Fruit fly (Drosophila melanogaster) whole organism, adult: Measurements from ENCODE around the gene Cdc14.

ENCODE experiments used
- CG11617 ChIP-seq: fragments of 200-800 bp; sonication (Bioruptor generic); optimal IDR thresholded peaks from 2 replicates; lab custom pipeline; 2017; ENCODE audit warnings: mild to moderate bottlenecking, missing biosample characterization, missing genetic modification reagents, missing genetic modification characterization
- CG12768 ChIP-seq: fragments of 200-800 bp; sonication (Bioruptor generic); optimal IDR thresholded peaks from 2 replicates; lab custom pipeline; 2017; ENCODE audit warnings: missing biosample characterization, missing genetic modification characterization, mild to moderate bottlenecking, moderate library complexity, missing genetic modification reagents
- CG14711 ChIP-seq: fragments of 200-800 bp; sonication (Bioruptor generic); optimal IDR thresholded peaks from 2 replicates; lab custom pipeline; 2018; ENCODE audit warnings: missing biosample characterization, mild to moderate bottlenecking, missing genetic modification characterization, moderate library complexity
- CG1620 ChIP-seq: fragments of 200-800 bp; sonication (Bioruptor generic); optimal IDR thresholded peaks from 2 replicates; lab custom pipeline; 2016; ENCODE audit warnings: missing biosample characterization, missing genetic modification characterization
- CG33017 ChIP-seq: fragments of 200-800 bp; sonication (Bioruptor generic); optimal IDR thresholded peaks from 2 replicates; lab custom pipeline; 2018; ENCODE audit warnings: missing biosample characterization, mild to moderate bottlenecking, missing genetic modification characterization, moderate library complexity
- CG5204 ChIP-seq: fragments of 200-800 bp; sonication (Bioruptor generic); optimal IDR thresholded peaks from 2 replicates; lab custom pipeline; 2016; ENCODE audit warnings: missing biosample characterization, missing genetic modification characterization
- CG7045 ChIP-seq: fragments of 200-800 bp; sonication (Bioruptor generic); optimal IDR thresholded peaks from 2 replicates; lab custom pipeline; 2017; ENCODE audit warnings: missing biosample characterization, mild to moderate bottlenecking, missing genetic modification characterization
- CG7101 ChIP-seq: fragments of 200-800 bp; sonication (Bioruptor generic); optimal IDR thresholded peaks from 2 replicates; lab custom pipeline; 2018; ENCODE audit warnings: missing biosample characterization, mild to moderate bottlenecking, missing genetic modification characterization, moderate library complexity
- Clk ChIP-seq: fragments of 200-800 bp; sonication (Bioruptor generic); optimal IDR thresholded peaks from 2 replicates; lab custom pipeline; 2017; ENCODE audit warnings: missing biosample characterization, missing genetic modification characterization
- Crg-1 ChIP-seq: fragments of 200-800 bp; sonication (Bioruptor generic); optimal IDR thresholded peaks from 2 replicates; lab custom pipeline; 2016; ENCODE audit warnings: missing biosample characterization, missing genetic modification characterization
- Hr96 ChIP-seq: fragments of 200-800 bp; sonication (Bioruptor generic); optimal IDR thresholded peaks from 2 replicates; lab custom pipeline; 2016; ENCODE audit warnings: missing biosample characterization, missing genetic modification characterization
- Mnt ChIP-seq: fragments of 200-800 bp; sonication (Bioruptor generic); optimal IDR thresholded peaks from 2 replicates; lab custom pipeline; 2016; ENCODE audit warnings: missing biosample characterization, mild to moderate bottlenecking, missing genetic modification characterization
- bab1 ChIP-seq: fragments of 200-800 bp; sonication (Bioruptor generic); optimal IDR thresholded peaks from 3 replicates; lab custom pipeline; 2019; ENCODE audit warnings: missing biosample characterization, mild to moderate bottlenecking, missing genetic modification characterization, moderate library complexity
- cic ChIP-seq: fragments of 200-800 bp; sonication (Bioruptor generic); optimal IDR thresholded peaks from 2 replicates; lab custom pipeline; 2017; ENCODE audit warnings: missing biosample characterization, mild to moderate bottlenecking, missing genetic modification characterization, moderate library complexity
- cnc ChIP-seq, 2 experiments: fragments of >200 bp; optimal IDR thresholded peaks; 2 replicates each; lab custom pipeline; 2017
- kay ChIP-seq: fragments of 200-800 bp; sonication (Bioruptor generic); peaks from one replicate; lab custom pipeline; 2016; ENCODE audit warnings: missing biosample characterization, missing genetic modification characterization, borderline replicate concordance
- ovo ChIP-seq: fragments of 200-800 bp; sonication (Bioruptor generic); optimal IDR thresholded peaks from 2 replicates; lab custom pipeline; 2016; ENCODE audit warnings: missing biosample characterization, missing genetic modification characterization
- pad ChIP-seq: fragments of 200-800 bp; sonication (Bioruptor generic); optimal IDR thresholded peaks from 3 replicates; lab custom pipeline; 2017; ENCODE audit warnings: missing biosample characterization, missing genetic modification characterization, mild to moderate bottlenecking, moderate library complexity, missing genetic modification reagents
- tj ChIP-seq: fragments of 200-800 bp; sonication (Bioruptor generic); optimal IDR thresholded peaks from 3 replicates; lab custom pipeline; 2017; ENCODE audit warnings: missing biosample characterization, mild to moderate bottlenecking, missing genetic modification characterization, moderate library complexity
- toe ChIP-seq: fragments of 200-800 bp; sonication (Bioruptor generic); optimal IDR thresholded peaks from 2 replicates; lab custom pipeline; 2016; ENCODE audit warnings: missing biosample characterization, missing genetic modification characterization

Gene Cdc14

dm6 chr2L:7795859-7796258, 14.6 kb downstream of the Cdc14 start, which contains the start of gene LKRSDH:
Gene LKRSDH, minus strand, starts transcription at chr2L:7795959.
- TF ChIP-seq cic (peak; percentile 21), tj (GFP tag; lab: Kevin White, UChicago) (no peak)

dm6 chr2L:7794689-7795475, 15.6 kb downstream of the Cdc14 start:
- TF ChIP-seq Crg-1 (GFP tag; lab: Kevin White, UChicago) (no peak), cic (peak; percentile 89), Mnt (GFP tag; lab: Kevin White, UChicago) (peak; percentile 47), kay (GFP tag; lab: Kevin White, UChicago) (peak; percentile 80), CG7101 (no peak)

DNA sequence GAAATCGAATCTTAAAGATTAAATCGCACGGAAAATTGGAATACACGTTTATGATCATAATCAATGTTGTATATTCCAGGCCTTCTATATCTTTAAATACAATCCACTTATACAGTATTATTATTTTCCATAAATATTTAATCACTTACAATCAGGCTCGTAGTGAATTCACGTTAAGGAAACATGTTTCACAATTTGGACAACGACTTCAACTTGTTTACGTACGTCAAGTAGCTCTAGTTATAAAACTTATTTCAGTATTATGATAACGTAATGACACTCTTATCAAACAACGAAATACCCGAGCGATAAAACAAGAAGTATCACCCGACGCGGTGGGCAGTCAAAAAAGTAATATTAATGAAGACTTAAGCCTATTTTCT, 19.2 kb downstream of the Cdc14 start:
- TF ChIP-seq CG7101 (no peak), ovo (GFP tag; lab: Kevin White, UChicago) (no peak), kay (GFP tag; lab: Kevin White, UChicago) (peak; percentile 91), CG12768 (no peak)

DNA sequence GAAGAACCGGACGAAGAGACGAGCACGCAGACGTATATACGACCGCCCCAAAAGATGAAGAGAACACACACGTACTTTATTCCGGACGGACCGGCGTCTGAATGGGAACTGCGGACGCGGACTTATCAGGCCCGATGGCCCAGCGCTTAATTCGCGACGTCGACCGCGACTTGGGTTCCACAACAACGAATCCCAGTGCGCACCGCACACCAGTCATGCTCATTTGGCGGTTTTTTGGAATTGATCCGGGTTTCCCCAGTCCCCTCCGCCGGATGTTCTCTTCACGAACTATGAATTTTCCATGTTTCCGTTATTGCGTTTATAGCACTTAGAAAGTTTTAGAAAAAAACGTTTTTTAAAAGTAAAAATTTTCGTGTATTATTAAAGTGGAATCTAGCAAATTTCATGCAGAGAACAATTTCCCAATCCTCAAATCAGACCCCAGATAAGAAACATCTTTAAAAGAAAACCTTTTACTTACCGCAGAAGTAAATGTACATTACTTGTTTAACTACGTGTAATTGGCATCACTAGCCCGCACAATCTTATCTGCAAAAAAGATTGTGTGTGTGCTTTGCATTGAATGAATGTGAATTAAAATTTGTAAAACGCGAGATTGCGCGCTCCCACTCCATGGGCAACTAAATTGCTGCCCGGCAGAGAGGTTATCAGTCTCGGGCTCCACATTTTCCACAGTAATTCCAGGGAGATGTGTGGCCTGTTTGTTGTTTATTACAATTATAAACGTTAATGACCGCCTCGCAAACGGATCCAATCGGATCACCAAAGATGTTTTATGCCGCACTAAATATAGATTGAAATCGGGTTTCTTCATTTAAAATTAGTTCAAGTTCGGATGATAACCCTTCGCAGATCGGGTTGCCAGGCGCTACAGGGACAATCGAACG, 19.8 kb downstream of the Cdc14 start, which contains the start of gene CG7149:
Gene CG7149, minus strand, starts transcription at position 110 of the 908 bp plus-strand sequence.
- TF ChIP-seq CG5204 (GFP tag; lab: Kevin White, UChicago) (no peak), CG11617 (GFP tag; lab: Kevin White, UChicago) (peak; percentile 20), kay (GFP tag; lab: Kevin White, UChicago) (peak; percentile 92), toe (GFP tag; lab: Kevin White, UChicago) (peak; percentile 51), Hr96 (GFP tag; lab: Kevin White, UChicago) (peak; percentile 55), Clk (GFP tag; lab: Kevin White, UChicago) (no peak), CG7101 (peak; percentile 14), tj (GFP tag; lab: Kevin White, UChicago) (peak; percentile 55), bab1 (GFP tag; lab: Kevin White, UChicago) (no peak), pad (GFP tag; lab: Kevin White, UChicago) (peak; percentile 10), cic (peak; percentile 99), CG33017 (tag; lab: Kevin White, UChicago) (peak; percentile 46), CG12768 (peak; percentile 40), CG14711 (no peak), Mnt (GFP tag; lab: Kevin White, UChicago) (peak; percentile 77), ovo (GFP tag; lab: Kevin White, UChicago) (peak; percentile 40), CG7045 (GFP tag; lab: Kevin White, UChicago) (peak; percentile 12), Crg-1 (GFP tag; lab: Kevin White, UChicago) (no peak), cnc (optimal IDR thresholded peaks at IDR 0.05; lab: Kevin White, UChicago) (no peak), CG1620 (no peak)

DNA sequence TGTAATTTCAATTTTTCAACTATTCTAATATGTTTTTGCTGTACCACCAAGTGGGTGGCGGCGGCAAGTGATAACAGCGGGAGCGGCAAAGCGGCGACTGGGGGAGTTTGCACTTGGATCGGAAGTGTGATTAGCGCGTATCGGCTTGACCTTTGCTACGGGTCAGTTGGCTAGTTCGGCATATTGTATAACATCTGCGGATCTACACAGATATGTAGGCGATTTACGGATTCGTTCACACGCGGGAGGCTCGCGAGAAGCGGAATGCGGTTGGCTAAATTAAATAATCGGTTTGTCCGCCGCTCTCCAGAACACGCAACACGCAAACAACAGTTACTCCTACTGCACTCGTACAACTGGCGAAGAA, 20.4 kb downstream of the Cdc14 start:
- TF ChIP-seq CG5204 (GFP tag; lab: Kevin White, UChicago), result no peak
- no peak for TF ChIP-seq cnc (optimal IDR thresholded peaks at IDR 0.05; lab: Kevin White, UChicago)
- no peak for TF ChIP-seq bab1 (GFP tag; lab: Kevin White, UChicago)
- TF ChIP-seq Crg-1 (GFP tag; lab: Kevin White, UChicago), result no peak
- TF ChIP-seq CG14711, result no peak
- TF ChIP-seq CG11617 (GFP tag; lab: Kevin White, UChicago), result no peak
- TF ChIP-seq cic, result no peak
- TF ChIP-seq kay (GFP tag; lab: Kevin White, UChicago), result no peak
- TF ChIP-seq CG7045 (GFP tag; lab: Kevin White, UChicago), result no peak
- TF ChIP-seq Hr96 (GFP tag; lab: Kevin White, UChicago), result no peak
- no peak for TF ChIP-seq CG1620
- TF ChIP-seq pad (GFP tag; lab: Kevin White, UChicago), result no peak
- TF ChIP-seq CG33017 (tag; lab: Kevin White, UChicago), result no peak

DNA sequence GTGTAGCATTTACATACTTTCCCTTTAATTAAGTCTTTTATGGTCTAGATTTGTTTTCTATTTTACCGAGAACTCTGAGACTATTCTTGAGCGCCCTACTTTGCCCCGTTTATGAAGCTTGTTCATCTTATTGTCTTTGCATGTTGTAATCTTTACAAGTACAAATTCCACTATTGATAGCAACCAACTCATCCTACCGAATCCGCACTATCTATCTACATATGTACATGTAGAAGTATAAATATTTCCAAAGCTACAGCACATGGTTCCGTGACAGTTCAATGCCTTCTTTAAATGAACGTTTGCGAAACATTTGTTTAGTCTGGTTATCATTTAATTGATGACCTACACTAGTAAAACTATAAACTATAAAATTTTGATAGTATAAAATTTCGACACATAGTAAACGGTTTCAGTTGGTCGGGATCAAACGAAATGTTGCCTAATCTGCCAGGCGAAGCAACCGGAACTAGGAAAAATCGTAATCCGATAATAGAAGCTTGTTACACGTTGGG, 21.5 kb downstream of the Cdc14 start:
- peak; percentile 24 for TF ChIP-seq kay (GFP tag; lab: Kevin White, UChicago)
- TF ChIP-seq CG11617 (GFP tag; lab: Kevin White, UChicago), result no peak
- TF ChIP-seq Mnt (GFP tag; lab: Kevin White, UChicago), result peak; percentile 5
- no peak for TF ChIP-seq CG12768
